Comparison of ENCODE assay signal across 1 fruit fly cellular context in the genomic region with DNA sequence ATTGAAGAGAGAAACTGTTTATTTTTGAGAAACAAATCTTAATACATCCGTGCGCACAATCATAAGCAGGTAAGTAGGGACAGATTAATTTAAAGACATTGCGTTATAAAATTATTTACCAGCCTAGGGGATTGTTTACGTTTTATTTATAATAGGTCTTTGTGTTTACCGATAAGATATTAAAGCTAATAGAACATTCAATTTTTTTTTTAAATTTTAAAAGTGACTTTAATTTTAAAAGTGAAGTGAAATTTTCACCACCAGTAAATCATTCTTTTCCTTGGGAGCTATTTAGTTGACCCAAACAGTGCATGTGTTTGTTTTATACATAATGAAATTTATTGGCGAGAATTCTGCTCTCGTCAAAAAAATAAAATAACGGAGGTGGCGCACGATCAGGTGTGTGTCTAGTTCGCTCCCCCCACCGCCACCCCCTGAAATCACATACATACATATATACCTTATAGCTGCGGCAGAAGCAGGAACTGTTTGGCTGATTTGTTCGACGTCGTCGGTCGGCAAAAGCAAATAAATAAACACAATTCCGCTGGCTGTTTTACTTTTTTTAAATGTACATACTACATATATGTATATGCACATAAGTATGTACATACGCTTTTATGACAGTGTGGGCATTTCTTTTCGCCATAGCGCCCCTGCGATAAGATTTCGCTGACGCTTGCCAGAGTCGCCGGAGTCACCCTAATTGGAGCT.
A peak's percentile ranks its signal among the peaks of the same experiment; 100 is the strongest.
TF ChIP-seq lines count a peak whose summit lies in the region.

No protein-coding gene starts in this region.

TF ChIP-seq in whole organism, embryonic, 481 proteins besides CTCF, POLR2A, EP300 and RAD21 (continued from another document and continues in another):
- TF ChIP-seq CG2129 (GFP tag; IDR thresholded peaks at IDR 0.05; lab: Robert Waterston, UW; ENCODE audit: partially characterized antibody): no peak
- peak; percentile 26; the same call in 1 of the 2 replicates for TF ChIP-seq crol (GFP tag; IDR thresholded peaks at IDR 0.05; lab: Robert Waterston, UW)
- TF ChIP-seq seq (GFP tag; IDR thresholded peaks at IDR 0.05; lab: Robert Waterston, UW): no peak
- TF ChIP-seq CG4730 (GFP tag; IDR thresholded peaks at IDR 0.05; lab: Robert Waterston, UW): 0 out of 2 replicates have a peak, but pooled peaks have one; percentile 31
- TF ChIP-seq CG34224 (GFP tag; IDR thresholded peaks at IDR 0.05; lab: Robert Waterston, UW; ENCODE audit: partially characterized antibody): no peak
- TF ChIP-seq CG12104 (GFP tag; optimal IDR thresholded peaks at IDR 0.05; lab: Kevin White, UChicago): no peak
- TF ChIP-seq CG17361 (GFP tag; IDR thresholded peaks at IDR 0.05; lab: Robert Waterston, UW): peak; percentile 62; the same call in 2 of the 3 replicates
- no peak for TF ChIP-seq CG10462 (GFP tag; optimal IDR thresholded peaks at IDR 0.05; lab: Kevin White, UChicago)
- no peak for TF ChIP-seq Dp (GFP tag; optimal IDR thresholded peaks at IDR 0.05; lab: Kevin White, UChicago)
- no peak for TF ChIP-seq pita (GFP tag; optimal IDR thresholded peaks at IDR 0.05; lab: Kevin White, UChicago)
- no peak for TF ChIP-seq Bdp1 (GFP tag; optimal IDR thresholded peaks at IDR 0.05; lab: Kevin White, UChicago)
- TF ChIP-seq CG11695 (GFP tag; IDR thresholded peaks at IDR 0.05; lab: Robert Waterston, UW): peak; percentile 68; the same call in 2 of the 3 replicates
- TF ChIP-seq fru (optimal IDR thresholded peaks at IDR 0.05; lab: Kevin White, UChicago): no peak
- peak; percentile 32; the same call in 1 of the 2 replicates for TF ChIP-seq CG10366 (GFP tag; IDR thresholded peaks at IDR 0.05; lab: Robert Waterston, UW)
- peak in 1 of 2 experiments; percentile 77 for TF ChIP-seq Hr51 (GFP tag; optimal IDR thresholded peaks at IDR 0.05; lab: Kevin White, UChicago)
- TF ChIP-seq CG3838 (GFP tag; optimal IDR thresholded peaks at IDR 0.05; lab: Kevin White, UChicago): no peak
- peak in 1 of 2 experiments; percentile 28 for TF ChIP-seq bsh (GFP tag; optimal IDR thresholded peaks at IDR 0.05; lab: Kevin White, UChicago)
- TF ChIP-seq CG9215 (GFP tag; IDR thresholded peaks at IDR 0.05; lab: Robert Waterston, UW): peak; percentile 33
- TF ChIP-seq gem (tag; optimal IDR thresholded peaks at IDR 0.05; lab: Kevin White, UChicago): peak; percentile 79
- no peak for TF ChIP-seq Hr39 (optimal IDR thresholded peaks at IDR 0.05; lab: Kevin White, UChicago)
- no peak for TF ChIP-seq CG2889 (GFP tag; IDR thresholded peaks at IDR 0.05; lab: Robert Waterston, UW)
- no peak for TF ChIP-seq slp2 (GFP tag; optimal IDR thresholded peaks at IDR 0.05; lab: Kevin White, UChicago)
- TF ChIP-seq Hsf (GFP tag; optimal IDR thresholded peaks at IDR 0.05; lab: Kevin White, UChicago): peak; percentile 40
- no peak for TF ChIP-seq ac (GFP tag; optimal IDR thresholded peaks at IDR 0.05; lab: Kevin White, UChicago)
- TF ChIP-seq CG17359 (tag; optimal IDR thresholded peaks at IDR 0.05; lab: Kevin White, UChicago): peak; percentile 23
- no peak for TF ChIP-seq shn (GFP tag; optimal IDR thresholded peaks at IDR 0.05; lab: Kevin White, UChicago)
- TF ChIP-seq Scr (GFP tag; IDR thresholded peaks at IDR 0.05; lab: Robert Waterston, UW; ENCODE audit: partially characterized antibody): no peak
- peak; percentile 45 for TF ChIP-seq Sox100B (GFP tag; optimal IDR thresholded peaks at IDR 0.05; lab: Kevin White, UChicago)
- no peak for TF ChIP-seq CG30431 (GFP tag; optimal IDR thresholded peaks at IDR 0.05; lab: Kevin White, UChicago)
- TF ChIP-seq CG11093 (GFP tag; IDR thresholded peaks at IDR 0.05; lab: Robert Waterston, UW): no peak
- TF ChIP-seq lilli (GFP tag; optimal IDR thresholded peaks at IDR 0.05; lab: Kevin White, UChicago): peak; percentile 72
- TF ChIP-seq mam (GFP tag; optimal IDR thresholded peaks at IDR 0.05; lab: Kevin White, UChicago): no peak
- TF ChIP-seq BtbVII (GFP tag; optimal IDR thresholded peaks at IDR 0.05; lab: Kevin White, UChicago): no peak
- peak; percentile 41 for TF ChIP-seq CG13775 (GFP tag; optimal IDR thresholded peaks at IDR 0.05; lab: Kevin White, UChicago)
- peak; percentile 37; the same call in 1 of the 2 replicates for TF ChIP-seq E2f2 (GFP tag; IDR thresholded peaks at IDR 0.05; lab: Robert Waterston, UW)
- no peak for TF ChIP-seq salm (tag; optimal IDR thresholded peaks at IDR 0.05; lab: Kevin White, UChicago)
- TF ChIP-seq nerfin-1 (tag; optimal IDR thresholded peaks at IDR 0.05; lab: Kevin White, UChicago): peak; percentile 8
- no peak for TF ChIP-seq CG34376 (GFP tag; optimal IDR thresholded peaks at IDR 0.05; lab: Kevin White, UChicago)
- no peak for TF ChIP-seq CG1603 (tag; optimal IDR thresholded peaks at IDR 0.05; lab: Kevin White, UChicago)
- no peak for TF ChIP-seq CG7271 (tag; optimal IDR thresholded peaks at IDR 0.05; lab: Kevin White, UChicago)
- no peak for TF ChIP-seq corto (GFP tag; optimal IDR thresholded peaks at IDR 0.05; lab: Kevin White, UChicago)
- no peak for TF ChIP-seq CG31365 (tag; optimal IDR thresholded peaks at IDR 0.05; lab: Kevin White, UChicago)
- TF ChIP-seq chn (GFP tag; optimal IDR thresholded peaks at IDR 0.05; lab: Kevin White, UChicago): no peak
- peak; percentile 21 for TF ChIP-seq Nf-YB (GFP tag; optimal IDR thresholded peaks at IDR 0.05; lab: Kevin White, UChicago)
- TF ChIP-seq CG15011 (GFP tag; optimal IDR thresholded peaks at IDR 0.05; lab: Kevin White, UChicago): peak; percentile 45
- TF ChIP-seq ash1 (GFP tag; optimal IDR thresholded peaks at IDR 0.05; lab: Kevin White, UChicago): no peak
- no peak for TF ChIP-seq NK7.1 (GFP tag; optimal IDR thresholded peaks at IDR 0.05; lab: Kevin White, UChicago)
- no peak for TF ChIP-seq Tbp (GFP tag; optimal IDR thresholded peaks at IDR 0.05; lab: Kevin White, UChicago)
- TF ChIP-seq CG32767 (GFP tag; IDR thresholded peaks at IDR 0.05; lab: Robert Waterston, UW): no peak
- TF ChIP-seq Fer2 (tag; optimal IDR thresholded peaks at IDR 0.05; lab: Kevin White, UChicago): no peak
- TF ChIP-seq CG17328 (GFP tag; IDR thresholded peaks at IDR 0.05; lab: Robert Waterston, UW): no peak
- no peak for TF ChIP-seq Neu2 (GFP tag; optimal IDR thresholded peaks at IDR 0.05; lab: Kevin White, UChicago; ENCODE audit: borderline replicate concordance)
- 0 out of 2 replicates have a peak, but pooled peaks have one; percentile 40 for TF ChIP-seq HLH3B (GFP tag; IDR thresholded peaks at IDR 0.05; lab: Robert Waterston, UW)
- TF ChIP-seq CG5180 (GFP tag; optimal IDR thresholded peaks at IDR 0.05; lab: Kevin White, UChicago): peak; percentile 1
- peak; percentile 58 for TF ChIP-seq CG3995 (GFP tag; optimal IDR thresholded peaks at IDR 0.05; lab: Kevin White, UChicago)
- no peak for TF ChIP-seq CG17385 (GFP tag; optimal IDR thresholded peaks at IDR 0.05; lab: Kevin White, UChicago)
- 0 out of 3 replicates have a peak, but pooled peaks have one; percentile 33 for TF ChIP-seq ase (GFP tag; IDR thresholded peaks at IDR 0.05; lab: Robert Waterston, UW)
- peak; percentile 19 for TF ChIP-seq fd96Cb (tag; optimal IDR thresholded peaks at IDR 0.05; lab: Kevin White, UChicago)
- no peak for TF ChIP-seq ab (GFP tag; optimal IDR thresholded peaks at IDR 0.05; lab: Kevin White, UChicago)
- no peak; the same call in 2 of the 3 replicates for TF ChIP-seq Mrtf (GFP tag; IDR thresholded peaks at IDR 0.05; lab: Robert Waterston, UW)
- TF ChIP-seq sna (GFP tag; IDR thresholded peaks at IDR 0.05; lab: Robert Waterston, UW; ENCODE audit: partially characterized antibody): no peak
- TF ChIP-seq ssp (GFP tag; IDR thresholded peaks at IDR 0.05; lab: Robert Waterston, UW): no peak
- TF ChIP-seq CG10431 (GFP tag; optimal IDR thresholded peaks at IDR 0.05; lab: Kevin White, UChicago): no peak
- TF ChIP-seq CG5245 (GFP tag; optimal IDR thresholded peaks at IDR 0.05; lab: Kevin White, UChicago): peak; percentile 14
- TF ChIP-seq GATAe (GFP tag; conservative IDR thresholded peaks at IDR 0.05; lab: Robert Waterston, UW): no peak
- peak; percentile 71 for TF ChIP-seq CG13424 (tag; optimal IDR thresholded peaks at IDR 0.05; lab: Kevin White, UChicago)
- no peak for TF ChIP-seq Side (GFP tag; optimal IDR thresholded peaks at IDR 0.05; lab: Kevin White, UChicago)
- TF ChIP-seq usp (GFP tag; optimal IDR thresholded peaks at IDR 0.05; lab: Kevin White, UChicago): no peak
- no peak for TF ChIP-seq CG33213 (GFP tag; optimal IDR thresholded peaks at IDR 0.05; lab: Kevin White, UChicago)
- TF ChIP-seq dati (GFP tag; IDR thresholded peaks at IDR 0.05; lab: Robert Waterston, UW): no peak
- TF ChIP-seq Ssrp (tag; optimal IDR thresholded peaks at IDR 0.05; lab: Kevin White, UChicago): peak; percentile 21
- no peak for TF ChIP-seq Trl (optimal IDR thresholded peaks at IDR 0.05; lab: Kevin White, UChicago)
- no peak for TF ChIP-seq Trl (GFP tag; optimal IDR thresholded peaks at IDR 0.05; lab: Kevin White, UChicago)
- TF ChIP-seq Kr (GFP tag; optimal IDR thresholded peaks at IDR 0.05; lab: Kevin White, UChicago): no peak
- TF ChIP-seq CG9727 (GFP tag; optimal IDR thresholded peaks at IDR 0.05; lab: Kevin White, UChicago): peak; percentile 56
- TF ChIP-seq mirr (GFP tag; optimal IDR thresholded peaks at IDR 0.05; lab: Kevin White, UChicago): no peak
- TF ChIP-seq CG5953 (GFP tag; IDR thresholded peaks at IDR 0.05; lab: Robert Waterston, UW): no peak
- TF ChIP-seq Spps (tag; optimal IDR thresholded peaks at IDR 0.05; lab: Kevin White, UChicago): no peak
- no peak for TF ChIP-seq Lpt (GFP tag; optimal IDR thresholded peaks at IDR 0.05; lab: Kevin White, UChicago)
- TF ChIP-seq prd (optimal IDR thresholded peaks at IDR 0.05; lab: Kevin White, UChicago): no peak
- TF ChIP-seq prd (GFP tag; IDR thresholded peaks at IDR 0.05; lab: Robert Waterston, UW): peak; percentile 50; the same call in 2 of the 3 replicates
- TF ChIP-seq CG8281 (tag; optimal IDR thresholded peaks at IDR 0.05; lab: Kevin White, UChicago): peak; percentile 17
- TF ChIP-seq CG6175 (GFP tag; IDR thresholded peaks at IDR 0.05; lab: Robert Waterston, UW): 0 out of 3 replicates have a peak, but pooled peaks have one; percentile 48
- TF ChIP-seq bigmax (GFP tag; optimal IDR thresholded peaks at IDR 0.05; lab: Kevin White, UChicago): no peak
- peak; percentile 77 for TF ChIP-seq CG15269 (tag; optimal IDR thresholded peaks at IDR 0.05; lab: Kevin White, UChicago)
- TF ChIP-seq CG4617 (GFP tag; optimal IDR thresholded peaks at IDR 0.05; lab: Kevin White, UChicago; ENCODE audit: borderline replicate concordance): no peak
- TF ChIP-seq Hey (tag; optimal IDR thresholded peaks at IDR 0.05; lab: Kevin White, UChicago): no peak
- peak; percentile 29; the same call in 1 of the 2 replicates for TF ChIP-seq CG6689 (GFP tag; IDR thresholded peaks at IDR 0.05; lab: Robert Waterston, UW)
- TF ChIP-seq Dad (GFP tag; optimal IDR thresholded peaks at IDR 0.05; lab: Kevin White, UChicago): no peak
- TF ChIP-seq Fer1 (GFP tag; optimal IDR thresholded peaks at IDR 0.05; lab: Kevin White, UChicago): peak; percentile 71
- TF ChIP-seq CG18476 (GFP tag; optimal IDR thresholded peaks at IDR 0.05; lab: Kevin White, UChicago): peak; percentile 6
- no peak for TF ChIP-seq Asciz (GFP tag; optimal IDR thresholded peaks at IDR 0.05; lab: Kevin White, UChicago)
- TF ChIP-seq Xbp1 (GFP tag; optimal IDR thresholded peaks at IDR 0.05; lab: Kevin White, UChicago): peak; percentile 24
- TF ChIP-seq CG9876 (GFP tag; optimal IDR thresholded peaks at IDR 0.05; lab: Kevin White, UChicago): no peak
- peak; percentile 83 for TF ChIP-seq CG2678 (tag; optimal IDR thresholded peaks at IDR 0.05; lab: Kevin White, UChicago)
- peak; percentile 77 for TF ChIP-seq grau (tag; optimal IDR thresholded peaks at IDR 0.05; lab: Kevin White, UChicago)
- no peak for TF ChIP-seq fd102C (GFP tag; optimal IDR thresholded peaks at IDR 0.05; lab: Kevin White, UChicago)
- no peak for TF ChIP-seq Dip2 (GFP tag; IDR thresholded peaks at IDR 0.05; lab: Robert Waterston, UW)
- TF ChIP-seq Rx (GFP tag; IDR thresholded peaks at IDR 0.05; lab: Robert Waterston, UW): no peak
- TF ChIP-seq Gsc (GFP tag; IDR thresholded peaks at IDR 0.05; lab: Robert Waterston, UW): no peak
- no peak for TF ChIP-seq ap (GFP tag; IDR thresholded peaks at IDR 0.05; lab: Robert Waterston, UW)
- peak; percentile 35 for TF ChIP-seq CG17829 (tag; optimal IDR thresholded peaks at IDR 0.05; lab: Kevin White, UChicago)
- no peak for TF ChIP-seq Eip74EF (GFP tag; optimal IDR thresholded peaks at IDR 0.05; lab: Kevin White, UChicago)
- peak; percentile 47 for TF ChIP-seq org-1 (GFP tag; optimal IDR thresholded peaks at IDR 0.05; lab: Kevin White, UChicago)
- TF ChIP-seq CG11085 (GFP tag; IDR thresholded peaks at IDR 0.05; lab: Robert Waterston, UW): no peak
- TF ChIP-seq CG7372 (GFP tag; IDR thresholded peaks at IDR 0.05; lab: Robert Waterston, UW): no peak
- no peak for TF ChIP-seq CG4404 (GFP tag; IDR thresholded peaks at IDR 0.05; lab: Robert Waterston, UW)
- no peak for TF ChIP-seq wek (GFP tag; optimal IDR thresholded peaks at IDR 0.05; lab: Kevin White, UChicago)
- no peak for TF ChIP-seq Sry-δ (GFP tag; optimal IDR thresholded peaks at IDR 0.05; lab: Kevin White, UChicago)
- TF ChIP-seq CG4707 (GFP tag; optimal IDR thresholded peaks at IDR 0.05; lab: Kevin White, UChicago): no peak
- peak; percentile 27; the same call in 1 of the 2 replicates for TF ChIP-seq CG14441 (GFP tag; IDR thresholded peaks at IDR 0.05; lab: Robert Waterston, UW)
- peak; percentile 20; the same call in 1 of the 2 replicates for TF ChIP-seq Taf1 (GFP tag; IDR thresholded peaks at IDR 0.05; lab: Robert Waterston, UW)
- no peak for TF ChIP-seq eyg (GFP tag; optimal IDR thresholded peaks at IDR 0.05; lab: Kevin White, UChicago)
- no peak for TF ChIP-seq her (GFP tag; optimal IDR thresholded peaks at IDR 0.05; lab: Kevin White, UChicago)
- TF ChIP-seq Fer3 (tag; optimal IDR thresholded peaks at IDR 0.05; lab: Kevin White, UChicago): peak; percentile 68
- no peak for TF ChIP-seq schlank (tag; optimal IDR thresholded peaks at IDR 0.05; lab: Kevin White, UChicago)
- TF ChIP-seq CG9609 (GFP tag; optimal IDR thresholded peaks at IDR 0.05; lab: Kevin White, UChicago): no peak
- TF ChIP-seq CG7556 (GFP tag; optimal IDR thresholded peaks at IDR 0.05; lab: Kevin White, UChicago): peak; percentile 72
- TF ChIP-seq chm (GFP tag; IDR thresholded peaks at IDR 0.05; lab: Robert Waterston, UW): no peak
- no peak for TF ChIP-seq sr (GFP tag; IDR thresholded peaks at IDR 0.05; lab: Robert Waterston, UW)
- TF ChIP-seq CG1602 (GFP tag; optimal IDR thresholded peaks at IDR 0.05; lab: Kevin White, UChicago): peak; percentile 18
- peak; percentile 72 for TF ChIP-seq CG32532 (GFP tag; IDR thresholded peaks at IDR 0.05; lab: Robert Waterston, UW)
- TF ChIP-seq ewg (GFP tag; optimal IDR thresholded peaks at IDR 0.05; lab: Kevin White, UChicago): no peak
- TF ChIP-seq dm (GFP tag; optimal IDR thresholded peaks at IDR 0.05; lab: Kevin White, UChicago): no peak
- TF ChIP-seq Atf3 (GFP tag; optimal IDR thresholded peaks at IDR 0.05; lab: Kevin White, UChicago): no peak
